Fruit fly (Drosophila melanogaster) whole organism, embryonic: Measurements from ENCODE around the gene ath.
A peak's percentile ranks its signal among the peaks of the same experiment; 100 is the strongest.

Experiments used
- Atf3 ChIP-seq: fragments of 200-800 bp; sonication (Bioruptor generic); optimal IDR thresholded peaks from 3 replicates; lab custom pipeline; 2016; ENCODE audit warnings: missing biosample characterization, missing genetic modification characterization
- B-H1 ChIP-seq: fragments of 200-800 bp; sonication (Bioruptor generic); IDR thresholded peaks from 3 replicates; pipeline ENCODE4 v1.3.6; 2022; ENCODE audit warnings: missing biosample characterization, missing genetic modification characterization
- CG1024 ChIP-seq: fragments of 200-800 bp; sonication (Bioruptor generic); IDR thresholded peaks from 2 replicates; pipeline ENCODE4 v1.3.6; 2022; ENCODE audit warnings: missing biosample characterization, missing genetic modification characterization
- CG10959 ChIP-seq: fragments of 200-800 bp; sonication (Bioruptor generic); IDR thresholded peaks from 2 replicates; pipeline ENCODE4 v1.3.6; 2022; ENCODE audit warnings: missing biosample characterization, missing genetic modification characterization
- CG11456 ChIP-seq: fragments of 200-800 bp; sonication (Bioruptor generic); IDR thresholded peaks from 3 replicates; pipeline ENCODE4 v1.3.6; 2022; ENCODE audit warnings: missing biosample characterization, missing genetic modification characterization
- CG13296 ChIP-seq: fragments of 200-800 bp; sonication (Bioruptor generic); optimal IDR thresholded peaks from 3 replicates; lab custom pipeline; 2018; ENCODE audit warnings: missing biosample characterization, mild to moderate bottlenecking, missing genetic modification characterization
- CG13775 ChIP-seq: fragments of 200-800 bp; sonication (Bioruptor generic); optimal IDR thresholded peaks from 3 replicates; lab custom pipeline; 2017; ENCODE audit warnings: missing biosample characterization, mild to moderate bottlenecking, missing genetic modification characterization
- CG15011 ChIP-seq: fragments of 200-800 bp; sonication (Bioruptor generic); optimal IDR thresholded peaks from 3 replicates; lab custom pipeline; 2018; ENCODE audit warnings: missing biosample characterization, mild to moderate bottlenecking, missing genetic modification characterization
- CG1529 ChIP-seq: fragments of 200-800 bp; sonication (Bioruptor generic); optimal IDR thresholded peaks from 3 replicates; lab custom pipeline; 2018; ENCODE audit warnings: missing biosample characterization, missing genetic modification characterization
- CG17359 ChIP-seq: fragments of 200-800 bp; sonication (Bioruptor generic); optimal IDR thresholded peaks from 3 replicates; lab custom pipeline; 2018; ENCODE audit warnings: missing biosample characterization, mild to moderate bottlenecking, missing genetic modification characterization, moderate library complexity
- CG17568 ChIP-seq: fragments of 200-800 bp; sonication (Bioruptor generic); optimal IDR thresholded peaks from 2 replicates; lab custom pipeline; 2018; ENCODE audit warnings: missing biosample characterization, mild to moderate bottlenecking, missing genetic modification characterization, moderate library complexity
- CG2199 ChIP-seq: fragments of 200-800 bp; sonication (Bioruptor generic); IDR thresholded peaks from 3 replicates; pipeline ENCODE4 v1.3.6; 2022; ENCODE audit warnings: missing biosample characterization, missing genetic modification characterization
- CG2875 ChIP-seq: fragments of 200-800 bp; sonication (Bioruptor generic); optimal IDR thresholded peaks from 2 replicates; lab custom pipeline; 2017; ENCODE audit warnings: missing biosample characterization, mild to moderate bottlenecking, missing genetic modification characterization, missing genetic modification reagents
- CG3847 ChIP-seq: fragments of 200-800 bp; sonication (Bioruptor generic); IDR thresholded peaks from 2 replicates; pipeline ENCODE4 v1.3.6; 2022; ENCODE audit warnings: missing biosample characterization, missing genetic modification characterization
- CG4328 ChIP-seq: fragments of 200-800 bp; sonication (Bioruptor generic); optimal IDR thresholded peaks from 3 replicates; lab custom pipeline; 2017; ENCODE audit warnings: missing biosample characterization, missing genetic modification reagents, missing genetic modification characterization
- CG4617 ChIP-seq: fragments of 200-800 bp; sonication (Bioruptor generic); optimal IDR thresholded peaks from 3 replicates; lab custom pipeline; 2016; ENCODE audit warnings: missing biosample characterization, missing genetic modification characterization, borderline replicate concordance
- CG6254 ChIP-seq: fragments of 200-800 bp; sonication (Bioruptor generic); optimal IDR thresholded peaks from 3 replicates; lab custom pipeline; 2017; ENCODE audit warnings: mild to moderate bottlenecking, missing biosample characterization, missing genetic modification reagents, missing genetic modification characterization
- CG7839 ChIP-seq: fragments of 200-800 bp; sonication (Bioruptor generic); optimal IDR thresholded peaks from 3 replicates; lab custom pipeline; 2018; ENCODE audit warnings: missing biosample characterization, mild to moderate bottlenecking, missing genetic modification characterization, moderate library complexity
- CG7963 ChIP-seq: fragments of 200-800 bp; sonication (Bioruptor generic); IDR thresholded peaks from 3 replicates; pipeline ENCODE4 v1.3.6; 2022; ENCODE audit warnings: missing biosample characterization, missing genetic modification characterization; ENCODE audit not compliant: partially characterized antibody
- CG7987 ChIP-seq: fragments of 200-800 bp; sonication (Bioruptor generic); optimal IDR thresholded peaks from 2 replicates; lab custom pipeline; 2018; ENCODE audit warnings: missing biosample characterization, mild to moderate bottlenecking, missing genetic modification characterization, moderate library complexity
- CG8089 ChIP-seq: fragments of 200-800 bp; sonication (Bioruptor generic); optimal IDR thresholded peaks from 3 replicates; lab custom pipeline; 2016; ENCODE audit warnings: missing biosample characterization, missing genetic modification characterization
- CG8290 ChIP-seq, 3 experiments: fragments of 200-800 bp; sonication (Bioruptor generic); optimal IDR thresholded peaks; 2 replicates each; lab custom pipeline; 2016 to 2019; ENCODE audit warnings: missing biosample characterization in 3 of 3, missing genetic modification characterization in 3 of 3, mild to moderate bottlenecking in 2 of 3, moderate library complexity in 1 of 3
- CG8478 ChIP-seq: fragments of >200 bp; optimal IDR thresholded peaks from 2 replicates; lab custom pipeline; 2018
- CG9876 ChIP-seq: fragments of 200-800 bp; sonication (Bioruptor generic); optimal IDR thresholded peaks from 2 replicates; lab custom pipeline; 2016; ENCODE audit warnings: missing biosample characterization, missing genetic modification characterization
- Dll ChIP-seq: fragments of 200-800 bp; sonication (Bioruptor generic); IDR thresholded peaks from 4 replicates; pipeline ENCODE4 v1.3.6; 2022; ENCODE audit warnings: missing biosample characterization, missing genetic modification characterization; ENCODE audit not compliant: partially characterized antibody
- Elba2 ChIP-seq: fragments of 200-800 bp; sonication (Bioruptor generic); optimal IDR thresholded peaks from 3 replicates; lab custom pipeline; 2016; ENCODE audit warnings: missing biosample characterization, missing genetic modification characterization
- HLH54F ChIP-seq: fragments of 200-800 bp; sonication (Bioruptor generic); optimal IDR thresholded peaks from 3 replicates; lab custom pipeline; 2016; ENCODE audit warnings: missing biosample characterization, missing genetic modification characterization
- Hmx ChIP-seq: fragments of 200-800 bp; sonication (Bioruptor generic); optimal IDR thresholded peaks from 2 replicates; lab custom pipeline; 2016; ENCODE audit warnings: missing biosample characterization, missing genetic modification characterization
- Hr39 ChIP-seq: fragments of >200 bp; optimal IDR thresholded peaks from 2 replicates; lab custom pipeline; 2017
- Meics ChIP-seq: fragments of 200-800 bp; sonication (Bioruptor generic); optimal IDR thresholded peaks from 2 replicates; lab custom pipeline; 2017; ENCODE audit warnings: missing biosample characterization, mild to moderate bottlenecking, missing genetic modification characterization
- PHDP ChIP-seq: fragments of 200-800 bp; sonication (Bioruptor generic); optimal IDR thresholded peaks from 3 replicates; lab custom pipeline; 2018; ENCODE audit warnings: missing biosample characterization, mild to moderate bottlenecking, missing genetic modification characterization, moderate library complexity
- Scr ChIP-seq: fragments of 200-800 bp; sonication (Bioruptor generic); IDR thresholded peaks from 2 replicates; pipeline ENCODE4 v1.3.6; 2022; ENCODE audit warnings: missing biosample characterization, missing genetic modification characterization; ENCODE audit not compliant: partially characterized antibody
- Tbp ChIP-seq: fragments of >200 bp; optimal IDR thresholded peaks from 2 replicates; lab custom pipeline; 2018; ENCODE audit warnings: missing biosample characterization, missing genetic modification characterization
- Vsx1 ChIP-seq: fragments of 200-800 bp; sonication (Bioruptor generic); optimal IDR thresholded peaks from 2 replicates; lab custom pipeline; 2017; ENCODE audit warnings: missing biosample characterization, mild to moderate bottlenecking, missing genetic modification characterization, missing genetic modification reagents
- ab ChIP-seq: fragments of 200-800 bp; sonication (Bioruptor generic); optimal IDR thresholded peaks from 2 replicates; lab custom pipeline; 2016; ENCODE audit warnings: missing biosample characterization, missing genetic modification characterization
- btn ChIP-seq: fragments of 200-800 bp; sonication (Bioruptor generic); optimal IDR thresholded peaks from 2 replicates; lab custom pipeline; 2016; ENCODE audit warnings: missing biosample characterization, missing genetic modification characterization
- disco-r ChIP-seq: fragments of 200-800 bp; sonication (Bioruptor generic); optimal IDR thresholded peaks from 2 replicates; lab custom pipeline; 2016; ENCODE audit warnings: missing biosample characterization, missing genetic modification characterization
- dm ChIP-seq: fragments of 200-800 bp; sonication (Bioruptor generic); optimal IDR thresholded peaks from 3 replicates; lab custom pipeline; 2016; ENCODE audit warnings: missing biosample characterization, missing genetic modification characterization
- esg ChIP-seq: fragments of 200-800 bp; sonication (Bioruptor generic); conservative IDR thresholded peaks from 2 replicates; pipeline ENCODE4 v1.3.6; 2022; ENCODE audit warnings: missing biosample characterization, missing genetic modification characterization
- grn ChIP-seq: fragments of 200-800 bp; sonication (Bioruptor generic); optimal IDR thresholded peaks from 3 replicates; lab custom pipeline; 2017; ENCODE audit warnings: missing biosample characterization, missing genetic modification characterization
- hkb ChIP-seq, 2 experiments: fragments of 200-800 bp in 1 of 2; fragments of >200 bp in 1 of 2; sonication (Bioruptor generic) in 1 of 2; IDR thresholded peaks in 1 of 2; optimal IDR thresholded peaks in 1 of 2; 2 replicates each; pipeline versions ENCODE4 v1.3.6 to Lab custom; 2017 to 2022; ENCODE audit warnings: missing biosample characterization in 1 of 2, missing genetic modification characterization in 1 of 2
- inv ChIP-seq: fragments of 200-800 bp; sonication (Bioruptor generic); IDR thresholded peaks from 2 replicates; pipeline ENCODE4 v1.3.6; 2022; ENCODE audit warnings: missing biosample characterization, missing genetic modification characterization; ENCODE audit not compliant: partially characterized antibody
- nerfin-1 ChIP-seq: fragments of 200-800 bp; sonication (Bioruptor generic); optimal IDR thresholded peaks from 3 replicates; lab custom pipeline; 2019; ENCODE audit warnings: missing biosample characterization, mild to moderate bottlenecking, missing genetic modification characterization, moderate library complexity
- onecut ChIP-seq: fragments of 200-800 bp; sonication (Bioruptor generic); IDR thresholded peaks from 2 replicates; pipeline ENCODE4 v1.3.6; 2022; ENCODE audit warnings: missing biosample characterization, missing genetic modification characterization
- p53 ChIP-seq: fragments of 200-800 bp; sonication (Bioruptor generic); optimal IDR thresholded peaks from 2 replicates; lab custom pipeline; 2016; ENCODE audit warnings: missing biosample characterization, missing genetic modification characterization
- pb ChIP-seq: fragments of 200-800 bp; sonication (Bioruptor generic); optimal IDR thresholded peaks from 3 replicates; lab custom pipeline; 2016; ENCODE audit warnings: missing biosample characterization, missing genetic modification characterization
- pfk ChIP-seq: fragments of 200-800 bp; sonication (Bioruptor generic); optimal IDR thresholded peaks from 2 replicates; lab custom pipeline; 2018; ENCODE audit warnings: missing biosample characterization, mild to moderate bottlenecking, missing genetic modification characterization, moderate library complexity
- sna ChIP-seq: fragments of 200-800 bp; sonication (Bioruptor generic); IDR thresholded peaks from 2 replicates; pipeline ENCODE4 v1.3.6; 2022; ENCODE audit warnings: missing biosample characterization, missing genetic modification characterization; ENCODE audit not compliant: partially characterized antibody
- sr ChIP-seq: fragments of 200-800 bp; sonication (Bioruptor generic); IDR thresholded peaks from 3 replicates; pipeline ENCODE4 v1.3.6; 2022; ENCODE audit warnings: missing biosample characterization, missing genetic modification characterization
- ttk ChIP-seq: fragments of 200-800 bp; sonication (Bioruptor generic); IDR thresholded peaks from 2 replicates; pipeline ENCODE4 v2.1.2; 2022; ENCODE audit warnings: missing biosample characterization, missing genetic modification characterization

Gene ath

dm6 chr2L:10249655-10250202 is 38.8 kb downstream of the ath start (continued):
- peak; percentile 68 for TF ChIP-seq CG4328
- TF ChIP-seq CG2199 (GFP tag; lab: Robert Waterston, UW) = peak; percentile 51; the same call in 1 of the 3 replicates
- peak; percentile 20 for TF ChIP-seq grn
- no peak for TF ChIP-seq inv (GFP tag; lab: Robert Waterston, UW)
- no peak for TF ChIP-seq CG7839 (tag; lab: Kevin White, UChicago)
- no peak for TF ChIP-seq CG3847 (GFP tag; lab: Robert Waterston, UW)
- no peak for TF ChIP-seq Tbp
- peak; percentile 11 for TF ChIP-seq CG6254
- TF ChIP-seq ab = no peak
- peak; percentile 75 for TF ChIP-seq pfk (GFP tag; lab: Kevin White, UChicago)
- TF ChIP-seq Scr (GFP tag; lab: Robert Waterston, UW) = 0 out of 2 replicates have a peak, but pooled peaks have one; percentile 17
- TF ChIP-seq onecut (GFP tag; lab: Robert Waterston, UW) = peak; percentile 80
- TF ChIP-seq CG13296 = peak; percentile 80
- TF ChIP-seq Meics (GFP tag; lab: Kevin White, UChicago) = no peak
- TF ChIP-seq sr (GFP tag; lab: Robert Waterston, UW) = no peak
- no peak for TF ChIP-seq pb (GFP tag; lab: Kevin White, UChicago)
- no peak for TF ChIP-seq btn (GFP tag; lab: Kevin White, UChicago)
- peak; percentile 66 for TF ChIP-seq CG17568 (GFP tag; lab: Kevin White, UChicago)
- TF ChIP-seq PHDP (tag; lab: Kevin White, UChicago) = no peak
- TF ChIP-seq disco-r (GFP tag; lab: Kevin White, UChicago) = no peak
- peak; percentile 61; the same call in 1 of the 2 replicates for TF ChIP-seq CG1024 (GFP tag; lab: Robert Waterston, UW)
- no peak for TF ChIP-seq CG8478 (lab: Kevin White, UChicago)
- peak; percentile 15 for TF ChIP-seq CG8290 (GFP tag; optimal IDR thresholded peaks at IDR 0.05; lab: Kevin White, UChicago)
- TF ChIP-seq CG8290 (tag; optimal IDR thresholded peaks at IDR 0.05; lab: Kevin White, UChicago) = peak in 1 of 2 experiments; percentile 73
- peak; percentile 40 for TF ChIP-seq CG1529 (GFP tag; lab: Kevin White, UChicago)
- TF ChIP-seq dm (GFP tag; lab: Kevin White, UChicago) = no peak
- peak; percentile 91 for TF ChIP-seq nerfin-1
- peak; percentile 76 for TF ChIP-seq p53 (GFP tag; lab: Kevin White, UChicago)
- no peak for TF ChIP-seq CG9876 (GFP tag; lab: Kevin White, UChicago)
- no peak for TF ChIP-seq HLH54F (GFP tag; lab: Kevin White, UChicago)
- TF ChIP-seq CG4617 (GFP tag; lab: Kevin White, UChicago) = no peak
- no peak for TF ChIP-seq ttk (GFP tag; lab: Robert Waterston, UW)
- TF ChIP-seq CG13775 (GFP tag; lab: Kevin White, UChicago) = no peak
- TF ChIP-seq Elba2 (GFP tag; lab: Kevin White, UChicago) = no peak
- no peak for TF ChIP-seq CG10959 (GFP tag; lab: Robert Waterston, UW)
- TF ChIP-seq CG8089 (GFP tag; lab: Kevin White, UChicago) = peak; percentile 26
- TF ChIP-seq esg = no peak
- TF ChIP-seq hkb (optimal IDR thresholded peaks at IDR 0.05; lab: Kevin White, UChicago) = no peak
- peak; percentile 42; the same call in 1 of the 2 replicates for TF ChIP-seq hkb (GFP tag; IDR thresholded peaks at IDR 0.05; lab: Robert Waterston, UW)
- no peak for TF ChIP-seq Vsx1 (GFP tag; lab: Kevin White, UChicago)
- TF ChIP-seq Hmx (GFP tag; lab: Kevin White, UChicago) = no peak
- TF ChIP-seq CG11456 (GFP tag; lab: Robert Waterston, UW) = no peak
- no peak for TF ChIP-seq Atf3 (GFP tag; lab: Kevin White, UChicago)
- TF ChIP-seq CG7963 (GFP tag; lab: Robert Waterston, UW) = no peak
- TF ChIP-seq CG7987 = peak; percentile 72
- TF ChIP-seq Dll (GFP tag; lab: Robert Waterston, UW) = 0 out of 4 replicates have a peak, but pooled peaks have one; percentile 24
- peak; percentile 27 for TF ChIP-seq CG2875 (GFP tag; lab: Kevin White, UChicago)
- TF ChIP-seq CG15011 = no peak
- TF ChIP-seq B-H1 (GFP tag; lab: Robert Waterston, UW) = no peak
- TF ChIP-seq CG17359 = peak; percentile 34
- no peak for TF ChIP-seq sna
- TF ChIP-seq Hr39 (lab: Kevin White, UChicago) = no peak
